Fruit fly (Drosophila melanogaster) ovary, adult (tissue): ENCODE data around the gene CG10864.

ENCODE experiments used
- CG17801 ChIP-seq: fragments of 200-800 bp; optimal IDR thresholded peaks from 2 replicates; lab custom pipeline; 2019; ENCODE audit warnings: missing biosample characterization, mild to moderate bottlenecking, missing genetic modification characterization, moderate library complexity; ENCODE audit not compliant: partially characterized antibody

Gene CG10864

DNA sequence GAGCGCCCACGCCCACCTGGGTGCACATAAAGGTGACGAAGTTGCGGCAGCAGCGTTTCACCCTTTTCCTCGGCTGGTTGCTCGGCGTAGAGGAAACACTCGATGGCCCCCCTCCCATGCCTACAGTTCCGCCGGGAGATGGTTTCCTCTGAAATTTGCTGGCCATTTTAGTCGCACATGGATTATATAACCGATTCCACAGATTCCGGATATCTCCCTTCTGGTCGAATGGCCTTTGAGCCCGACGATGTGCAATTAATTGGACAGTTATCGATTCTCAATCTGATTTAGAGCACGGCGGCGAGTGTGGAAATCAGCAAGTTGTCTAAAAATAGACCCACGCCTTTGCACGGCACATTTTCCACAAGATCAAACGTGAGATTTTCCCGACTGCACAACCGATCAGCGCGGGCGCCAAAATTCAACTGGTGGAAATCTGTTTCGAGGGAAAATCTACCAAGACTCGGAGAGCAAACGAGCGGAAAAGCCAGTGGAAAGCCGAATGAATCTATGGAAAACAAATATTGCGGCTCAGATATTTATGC, at the start of gene CG10864:
TSS of gene CG10864 (minus strand) at position 427 of the 545 bp plus-strand sequence.
- no peak for TF ChIP-seq CG17801 (GFP tag; lab: Kevin White, UChicago)

DNA sequence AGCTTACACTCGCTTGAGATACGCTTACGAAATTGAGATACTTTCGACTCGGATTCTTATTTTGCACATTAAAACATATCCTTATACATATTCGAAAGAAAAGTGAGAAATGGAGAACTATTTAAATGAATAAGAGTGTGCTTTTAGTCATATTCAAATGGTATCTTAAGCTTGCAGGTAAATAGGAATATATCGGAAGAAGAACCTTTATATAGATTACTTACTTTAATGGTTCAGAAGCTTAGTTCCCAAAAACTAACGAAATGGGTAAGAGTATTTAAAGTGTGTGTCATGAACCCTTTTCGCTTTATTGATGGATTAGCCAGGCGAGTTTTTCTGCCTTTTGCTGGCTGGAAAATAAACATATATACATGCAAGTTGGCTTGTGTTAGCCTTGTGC, 47.5 kb upstream of the CG10864 start:
- TF ChIP-seq CG17801 (GFP tag; lab: Kevin White, UChicago): no peak

DNA sequence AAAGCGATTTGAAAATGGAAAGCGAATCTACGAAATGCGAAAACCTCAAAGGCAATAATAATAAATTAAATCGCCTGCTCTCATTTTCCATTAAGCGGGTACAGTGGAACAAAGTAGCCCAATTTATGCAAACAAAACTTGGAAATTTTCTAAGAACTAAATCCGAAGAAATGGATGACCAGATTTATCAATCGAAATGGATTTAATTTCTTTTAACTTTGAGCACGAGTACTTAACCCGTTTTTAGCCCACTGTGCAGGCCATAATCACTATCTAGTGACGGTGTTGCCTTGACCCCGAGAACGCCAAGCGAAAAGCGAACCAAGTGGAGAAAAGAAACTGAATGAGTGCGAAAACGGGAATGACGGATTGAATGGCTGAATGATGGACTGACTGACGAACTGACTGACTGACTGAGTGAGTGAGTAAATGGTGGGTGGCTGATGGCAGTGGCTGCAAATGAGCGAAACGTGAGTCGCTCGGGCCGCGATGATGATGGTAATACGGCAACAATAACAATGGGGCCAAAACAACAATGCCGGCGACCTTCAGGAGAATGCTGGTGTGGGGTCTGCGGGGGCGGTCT, 44.9 kb upstream of the CG10864 start:
- peak; percentile 63 for TF ChIP-seq CG17801 (GFP tag; lab: Kevin White, UChicago)

DNA sequence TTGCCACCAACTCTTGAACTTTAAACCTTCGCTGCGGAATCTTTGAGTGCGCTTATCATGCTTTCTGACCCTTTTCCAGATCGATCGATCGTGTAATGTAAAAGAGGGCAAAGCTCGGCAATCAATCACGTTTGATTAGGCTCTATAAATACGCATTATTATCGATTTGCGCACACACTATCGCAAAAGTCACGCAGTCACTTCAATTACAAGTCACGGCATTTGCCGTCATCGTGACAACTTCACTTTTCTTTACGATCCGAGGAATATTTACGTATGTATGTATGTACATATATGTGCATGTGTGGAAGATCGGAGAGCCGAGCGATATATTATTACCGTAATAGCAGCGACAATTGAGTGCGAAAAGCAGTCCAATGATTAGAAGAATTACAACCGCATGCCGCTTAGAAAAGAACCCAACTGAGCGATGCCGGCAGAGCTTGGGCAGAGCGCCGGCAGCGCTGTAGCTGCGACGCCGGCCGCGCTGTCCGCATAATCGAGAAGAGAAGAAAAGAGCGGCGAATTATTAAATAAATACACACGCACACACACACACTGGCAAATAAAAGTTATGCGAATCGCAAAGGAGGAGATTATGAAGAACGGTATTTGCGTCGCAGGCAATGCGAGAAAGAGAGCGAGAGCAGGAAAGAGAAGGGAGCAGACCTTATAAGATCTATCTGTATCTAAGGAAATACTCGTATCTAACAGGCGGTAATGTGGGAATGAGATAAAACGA, 38.6 kb upstream of the CG10864 start:
- no peak for TF ChIP-seq CG17801 (GFP tag; lab: Kevin White, UChicago)

DNA sequence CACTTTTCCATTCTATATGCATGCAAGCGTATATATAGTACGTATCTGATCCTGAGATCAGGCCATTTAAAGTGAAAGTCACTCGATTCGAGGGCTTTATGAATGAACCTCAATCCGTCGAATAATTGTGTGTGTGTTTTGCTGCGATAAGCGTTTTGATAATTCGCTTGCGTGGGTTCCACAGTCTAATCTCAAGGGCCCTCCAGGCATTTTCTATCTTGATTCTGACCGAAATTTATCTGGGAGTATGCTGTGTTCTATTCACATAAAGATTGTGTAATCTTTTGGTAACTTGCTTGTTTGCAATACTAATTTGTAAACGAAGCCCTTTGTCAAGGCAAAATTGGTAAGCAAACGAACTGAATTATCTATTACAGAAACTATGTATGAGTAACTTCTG, 37.8 kb upstream of the CG10864 start:
- TF ChIP-seq CG17801 (GFP tag; lab: Kevin White, UChicago): no peak

DNA sequence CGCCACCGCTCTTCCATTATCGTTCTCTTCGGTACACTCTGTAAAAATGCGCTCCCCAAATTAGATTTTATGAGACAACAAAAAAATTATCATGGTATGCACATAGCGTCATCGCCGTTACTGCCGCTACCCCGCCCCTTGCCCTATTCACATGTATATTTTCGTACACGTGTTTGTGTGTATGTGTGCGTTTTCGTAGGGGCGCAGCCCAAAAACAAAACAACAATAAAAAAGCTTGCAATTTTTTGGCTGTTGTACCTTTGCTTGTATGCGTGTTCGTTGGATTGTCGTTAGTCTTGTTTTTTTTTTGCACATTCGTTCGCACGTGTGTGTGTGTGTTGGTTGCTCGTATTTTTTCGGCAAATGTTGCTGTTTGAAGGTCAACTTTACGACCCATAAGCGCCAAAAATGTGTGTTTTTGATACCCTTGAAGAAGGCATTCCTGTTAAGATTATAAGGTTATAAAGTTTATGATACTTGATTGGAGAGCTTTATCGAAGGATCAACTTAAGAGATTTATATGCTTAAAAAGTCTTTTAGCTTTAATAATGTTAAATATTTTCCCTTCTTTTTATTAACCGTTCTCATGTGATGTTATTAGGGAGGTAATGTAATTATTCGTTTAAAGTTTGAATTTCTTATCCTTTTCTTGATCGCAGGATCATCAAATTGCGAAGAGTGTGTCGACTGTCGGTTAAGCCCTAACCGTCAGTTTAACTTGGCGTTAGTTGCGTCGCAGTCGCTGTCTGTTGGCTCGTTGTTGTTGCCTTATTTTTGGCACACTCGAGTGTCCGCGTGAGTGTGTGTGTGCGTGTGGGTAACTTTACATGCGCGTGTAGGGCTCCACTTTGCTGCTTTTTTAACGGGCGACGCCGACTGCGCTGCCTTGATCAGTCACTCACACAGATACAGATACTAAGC, 36.9 kb upstream of the CG10864 start:
- peak; percentile 6 for TF ChIP-seq CG17801 (GFP tag; lab: Kevin White, UChicago)

DNA sequence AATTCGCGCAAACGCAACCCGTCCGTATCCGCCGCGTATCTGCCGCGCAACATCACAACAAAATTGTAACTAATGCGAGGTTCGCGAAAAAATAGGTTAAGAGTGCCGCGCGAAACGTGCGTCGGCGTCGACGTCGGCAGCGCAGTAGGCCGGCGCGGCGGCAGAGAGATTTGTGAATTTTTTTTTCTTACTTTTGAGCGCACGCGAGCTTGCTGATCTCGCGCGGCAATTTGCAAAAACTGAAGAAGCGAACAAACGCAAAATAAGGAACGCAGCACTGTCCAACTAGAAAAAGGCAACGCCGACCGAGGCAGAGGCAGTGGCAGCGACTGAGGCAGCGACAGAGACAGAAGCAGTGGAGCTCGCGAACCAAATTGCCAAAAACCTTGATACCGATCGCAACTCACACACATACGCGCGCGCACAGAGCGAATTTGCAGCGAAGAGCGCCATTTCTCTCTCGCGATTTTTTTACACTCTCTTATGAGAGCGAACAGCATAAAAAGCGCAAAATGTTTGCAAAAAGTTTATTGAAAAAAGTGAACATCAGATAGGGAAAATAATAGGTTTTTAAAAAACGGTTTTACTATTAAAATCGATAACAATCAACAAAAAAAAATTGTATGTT, 35.8 kb upstream of the CG10864 start:
- no peak for TF ChIP-seq CG17801 (GFP tag; lab: Kevin White, UChicago)

DNA sequence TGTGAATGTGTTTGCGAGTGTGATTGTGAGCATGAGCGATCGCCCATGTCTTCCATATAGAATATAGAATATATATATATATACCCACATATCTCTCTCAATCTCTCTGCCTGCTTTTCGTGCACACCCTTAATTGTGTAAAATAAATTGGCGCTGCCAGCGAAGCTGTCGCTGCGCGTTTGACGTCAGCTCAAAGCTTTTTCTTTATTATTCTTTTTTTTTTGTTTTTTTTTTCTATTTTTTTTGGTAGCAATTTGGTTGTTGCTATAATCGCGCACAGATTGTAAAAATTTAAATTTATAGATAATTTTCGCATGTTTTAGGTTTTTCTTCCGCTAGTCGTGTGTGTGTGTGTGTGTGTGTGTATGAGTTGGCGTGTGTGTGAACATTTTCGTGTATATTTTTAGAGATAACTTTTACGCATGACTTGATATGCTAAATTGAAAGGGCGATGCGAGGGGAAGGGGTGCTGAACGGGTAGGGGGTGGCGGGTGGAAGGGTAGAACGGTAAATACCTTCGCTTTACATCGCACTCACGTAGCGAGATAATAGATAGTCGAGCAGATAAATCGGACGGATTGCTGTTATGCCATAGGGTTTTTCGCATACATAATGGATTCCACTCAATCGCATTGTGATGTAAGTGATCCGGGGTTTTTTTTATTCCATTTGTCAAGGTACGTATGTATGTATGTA, 33.9 kb upstream of the CG10864 start:
- no peak for TF ChIP-seq CG17801 (GFP tag; lab: Kevin White, UChicago)

DNA sequence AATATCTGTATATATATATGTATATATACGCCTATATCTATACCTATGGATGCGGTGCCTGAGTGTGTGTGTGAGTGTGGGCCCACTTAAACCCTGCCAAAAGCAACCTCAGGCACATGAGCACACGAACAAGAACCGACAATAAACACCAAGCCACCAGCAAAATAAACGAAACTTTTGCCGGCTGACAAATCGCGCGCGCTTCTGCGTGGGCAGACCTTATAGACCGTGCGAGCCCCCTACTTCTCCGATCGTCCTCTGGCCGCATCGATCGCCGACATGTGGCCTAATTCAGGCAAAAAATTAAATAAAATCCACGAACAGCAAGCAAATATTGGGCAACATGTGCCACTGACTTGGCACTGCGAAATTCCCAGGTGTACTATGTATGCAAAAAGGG, 31.8 kb upstream of the CG10864 start:
- TF ChIP-seq CG17801 (GFP tag; lab: Kevin White, UChicago): no peak

DNA sequence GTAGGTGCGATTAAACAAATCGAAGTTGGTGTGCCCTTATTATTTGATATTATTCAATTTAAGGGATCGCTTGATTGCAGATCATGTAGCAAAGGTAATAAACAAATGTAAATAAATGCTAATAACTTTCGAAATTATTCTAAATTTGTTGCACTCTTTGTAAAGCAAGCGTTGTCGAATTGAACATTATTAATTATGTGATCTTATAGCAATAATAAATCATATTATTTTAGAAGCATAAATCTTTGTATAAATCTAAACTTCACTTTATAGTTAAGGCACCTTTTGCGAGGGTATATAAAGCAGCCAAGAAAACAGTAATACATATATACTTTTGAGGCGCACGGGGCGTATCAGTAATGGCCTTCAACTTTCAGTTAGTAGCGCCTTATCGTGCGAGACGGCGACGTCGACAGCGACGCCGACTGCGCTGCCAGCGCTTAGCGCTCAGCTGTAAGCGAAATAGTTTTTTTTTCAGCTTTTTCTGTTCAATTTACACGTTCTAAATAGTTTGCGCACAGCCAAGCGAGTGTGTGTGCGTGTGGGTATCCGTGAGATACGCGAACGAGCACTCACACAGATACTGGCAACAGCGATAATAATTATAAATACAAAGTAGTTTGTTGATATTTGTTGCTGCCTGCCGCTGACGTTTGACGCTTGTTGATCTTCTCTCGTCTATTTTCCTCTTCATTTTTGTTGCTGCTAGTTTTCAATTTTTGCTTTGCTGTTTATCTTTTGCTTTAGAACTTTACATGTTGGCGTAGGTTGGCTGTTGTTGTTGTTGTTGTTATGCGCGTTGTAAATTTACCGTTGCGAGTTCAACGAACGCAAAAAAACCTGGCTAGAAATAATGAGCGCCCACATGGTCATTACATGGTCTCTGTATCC, 27.6 kb upstream of the CG10864 start:
- no peak for TF ChIP-seq CG17801 (GFP tag; lab: Kevin White, UChicago)

DNA sequence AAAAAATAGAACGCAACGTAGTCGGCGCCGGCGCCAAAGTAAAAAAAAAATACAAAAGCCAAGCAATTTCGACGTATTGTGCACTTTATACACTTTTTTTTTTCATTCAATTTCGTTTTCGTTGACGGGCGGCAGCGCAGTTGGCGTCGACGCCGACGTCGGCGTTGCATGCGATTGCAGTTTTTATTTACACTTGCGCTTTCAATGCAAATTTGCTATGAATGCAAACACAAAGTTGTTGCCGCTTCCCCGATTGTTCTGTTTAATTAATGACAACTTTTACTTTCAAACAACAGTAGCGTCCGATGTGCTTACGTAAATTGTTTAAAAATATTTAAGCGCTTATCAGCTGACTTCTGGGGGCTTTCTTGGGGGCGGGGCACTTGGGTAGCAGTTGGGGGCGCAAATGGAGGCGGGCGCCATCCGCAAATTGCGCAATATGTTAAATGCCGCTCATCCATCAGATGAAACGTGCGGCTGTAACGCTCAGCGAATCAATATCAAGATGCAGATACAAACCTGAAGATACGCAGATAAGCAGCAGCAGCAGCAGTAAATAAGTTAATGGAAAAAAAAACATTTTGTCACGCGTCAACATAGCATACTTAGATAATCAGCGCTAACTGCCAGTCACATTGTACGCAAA, 26.9 kb upstream of the CG10864 start:
- TF ChIP-seq CG17801 (GFP tag; lab: Kevin White, UChicago): no peak

DNA sequence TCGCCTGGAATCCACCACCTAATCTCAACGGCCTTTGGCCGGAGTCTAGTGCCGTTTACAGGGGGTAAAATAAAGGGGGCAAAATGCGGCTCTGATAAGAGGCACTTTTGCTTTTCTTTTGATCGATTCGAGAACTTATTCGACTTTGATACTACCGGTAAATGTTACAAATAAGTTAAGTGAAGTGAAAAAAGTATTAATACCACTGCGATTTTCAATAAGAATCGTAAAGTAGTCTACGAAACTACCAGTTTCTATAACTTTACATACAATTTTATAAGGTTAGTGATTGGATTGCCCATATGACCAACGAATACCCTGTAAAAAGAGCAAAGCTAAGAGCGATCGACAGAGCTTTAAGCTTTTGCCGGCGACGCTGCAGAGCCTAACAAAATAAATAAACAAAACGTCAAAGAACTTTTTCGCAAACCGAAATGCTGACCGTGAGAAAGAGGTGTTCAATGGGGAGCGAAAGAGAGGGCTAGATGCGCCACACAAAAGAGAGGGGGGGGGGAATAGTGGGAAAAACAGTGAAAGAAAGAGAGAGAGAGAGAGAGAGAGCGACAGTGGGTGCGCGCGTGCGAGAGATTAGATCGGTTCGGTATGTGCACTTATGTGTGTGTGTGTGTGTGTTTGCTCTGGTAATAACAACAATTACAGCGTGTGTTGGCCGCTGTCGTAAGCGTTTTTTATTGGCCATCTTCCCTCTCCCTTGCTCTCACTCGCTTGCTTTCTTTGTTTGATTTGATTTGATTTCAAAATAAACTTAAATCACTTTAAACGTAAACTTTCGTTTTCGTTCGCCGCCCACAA, 25.3 kb upstream of the CG10864 start:
- TF ChIP-seq CG17801 (GFP tag; lab: Kevin White, UChicago): peak; percentile 53
